Fruit fly (Drosophila melanogaster) whole organism, prepupa: ENCODE data around the gene Rrp5.

Experiments
- Blimp-1 ChIP-seq: fragments of 200-800 bp; sonication (Bioruptor generic); optimal IDR thresholded peaks from 3 replicates; lab custom pipeline; 2017; ENCODE audit warnings: missing biosample characterization, missing genetic modification characterization, mild to moderate bottlenecking, moderate library complexity, missing genetic modification reagents
- CG1621 ChIP-seq: fragments of 200-800 bp; sonication (Bioruptor generic); optimal IDR thresholded peaks from 3 replicates; lab custom pipeline; 2018; ENCODE audit warnings: missing biosample characterization, mild to moderate bottlenecking, missing genetic modification characterization
- CG8119 ChIP-seq: fragments of 200-800 bp; sonication (Bioruptor generic); IDR thresholded peaks from 3 replicates; pipeline ENCODE4 v1.3.6; 2022; ENCODE audit warnings: missing biosample characterization, missing genetic modification characterization
- CG8319 ChIP-seq: fragments of 200-800 bp; sonication (Bioruptor generic); optimal IDR thresholded peaks from 3 replicates; lab custom pipeline; 2016; ENCODE audit warnings: missing biosample characterization, missing genetic modification characterization
- Eip78C ChIP-seq: fragments of 200-800 bp; sonication (Bioruptor generic); peaks from one replicate; lab custom pipeline; 2016; ENCODE audit warnings: missing biosample characterization, missing genetic modification characterization
- Eip93F ChIP-seq: fragments of 200-800 bp; sonication (Bioruptor generic); optimal IDR thresholded peaks from 2 replicates; lab custom pipeline; 2016; ENCODE audit warnings: missing biosample characterization, mild to moderate bottlenecking, missing genetic modification characterization
- Sox102F ChIP-seq: fragments of 200-800 bp; sonication (Bioruptor generic); optimal IDR thresholded peaks from 2 replicates; lab custom pipeline; 2016; ENCODE audit warnings: missing biosample characterization, mild to moderate bottlenecking, missing genetic modification characterization
- Sox14 ChIP-seq: fragments of 200-800 bp; sonication (Bioruptor generic); optimal IDR thresholded peaks from 3 replicates; lab custom pipeline; 2016; ENCODE audit warnings: missing biosample characterization, missing genetic modification characterization
- esn ChIP-seq: fragments of 200-800 bp; sonication (Bioruptor generic); optimal IDR thresholded peaks from 2 replicates; lab custom pipeline; 2016; ENCODE audit warnings: missing biosample characterization, mild to moderate bottlenecking, missing genetic modification characterization, moderate library complexity
- salr ChIP-seq, 2 experiments: fragments of 200-800 bp; sonication (Bioruptor generic); optimal IDR thresholded peaks; 3 replicates each; lab custom pipeline; 2016 to 2018; ENCODE audit warnings: missing biosample characterization in 2 of 2, missing genetic modification characterization in 2 of 2, mild to moderate bottlenecking in 1 of 2

DNA sequence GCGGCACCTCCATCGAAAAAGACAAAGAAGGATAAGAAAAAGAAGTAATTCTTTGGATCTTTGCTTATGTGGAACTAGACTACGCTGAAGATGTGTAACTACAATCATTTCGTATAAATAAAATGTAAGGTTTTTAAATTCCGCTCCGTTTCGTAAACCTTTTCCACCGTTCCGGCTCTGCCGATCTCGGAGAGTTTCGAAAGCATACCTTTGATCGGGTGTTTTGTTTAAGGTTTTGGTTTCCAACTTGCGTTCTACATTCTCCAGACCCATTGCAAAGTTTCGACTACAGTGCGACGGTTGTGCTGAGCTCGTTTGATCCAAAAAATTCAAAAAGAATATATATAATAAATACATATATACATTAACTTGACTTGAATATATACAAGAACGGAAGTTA lies 3.5 kb upstream of the Rrp5 start, which contains the start of gene CG6432:
- TF ChIP-seq CG1621 (tag; lab: Kevin White, UChicago) (no peak), salr (GFP tag; optimal IDR thresholded peaks at IDR 0.05; lab: Kevin White, UChicago) (no peak), CG8119 (GFP tag; lab: Robert Waterston, UW) (no peak), esn (GFP tag; lab: Kevin White, UChicago) (no peak), Sox102F (GFP tag; lab: Kevin White, UChicago) (no peak), Eip93F (no peak), Blimp-1 (GFP tag; lab: Kevin White, UChicago) (no peak), Eip78C (no peak), Sox14 (GFP tag; lab: Kevin White, UChicago) (no peak), CG8319 (GFP tag; lab: Kevin White, UChicago) (no peak)
